Worm (Caenorhabditis elegans): ENCODE measurements around the gene idpp-11.

DNA sequence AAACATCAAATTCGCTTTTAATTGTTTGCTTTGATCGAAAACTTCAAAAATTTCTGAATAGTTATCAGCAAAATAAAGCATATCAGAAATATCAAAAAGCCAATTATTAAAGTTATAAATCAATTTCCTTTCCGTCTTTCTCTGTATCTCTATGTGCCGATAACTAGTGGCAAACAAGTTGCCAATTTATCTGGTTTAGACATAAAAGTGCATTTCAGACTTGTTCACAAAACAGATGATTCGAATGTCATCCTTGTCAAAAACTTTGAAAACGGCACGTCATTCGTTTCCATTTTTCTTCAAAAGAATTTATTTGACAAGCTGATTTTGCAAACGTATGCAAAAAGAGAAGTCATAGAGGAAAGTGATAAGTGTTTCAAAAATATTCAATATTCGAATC, 25.0 kb downstream of the idpp-11 start:
- TF ChIP-seq mml-1 (tag; optimal IDR thresholded peaks at IDR 0.05), result no peak
- TF ChIP-seq unc-39 (tag; optimal IDR thresholded peaks at IDR 0.05), result no peak
- TF ChIP-seq pqm-1 (tag; optimal IDR thresholded peaks at IDR 0.05), result no peak
- no peak for TF ChIP-seq aly-2 (tag; optimal IDR thresholded peaks at IDR 0.05)
